Worm (Caenorhabditis elegans) whole organism, late embryonic: ENCODE measurements around the gene nhr-53.

Experiments
- ahr-1 ChIP-seq: sonication (generic microtip); optimal IDR thresholded peaks from 2 replicates; lab custom pipeline; 2016; ENCODE audit warnings: missing genetic modification characterization, missing compliant biosample characterization
- ama-1 ChIP-seq: fragments of 150-350 bp; optimal IDR thresholded peaks from 2 replicates; lab custom pipeline; 2014
- ceh-19 ChIP-seq: fragments of 200-800 bp; sonication (Bioruptor generic); optimal IDR thresholded peaks from 2 replicates; lab custom pipeline; 2018; ENCODE audit warnings: mild to moderate bottlenecking, missing genetic modification characterization, missing compliant biosample characterization
- ceh-6 ChIP-seq: fragments of 200-800 bp; sonication (Bioruptor generic); optimal IDR thresholded peaks from 2 replicates; lab custom pipeline; 2018; ENCODE audit warnings: mild to moderate bottlenecking, missing genetic modification characterization, missing compliant biosample characterization
- dmd-4 ChIP-seq: sonication (generic microtip); optimal IDR thresholded peaks from 2 replicates; lab custom pipeline; 2016; ENCODE audit warnings: borderline replicate concordance, missing genetic modification characterization, missing compliant biosample characterization
- dve-1 ChIP-seq: sonication (generic microtip); optimal IDR thresholded peaks from 2 replicates; lab custom pipeline; 2017; ENCODE audit warnings: antibody characterized with exemption, mild to moderate bottlenecking, missing genetic modification characterization, missing compliant biosample characterization
- elt-2 ChIP-seq: sonication (generic microtip); optimal IDR thresholded peaks from 2 replicates; lab custom pipeline; 2016; ENCODE audit warnings: missing genetic modification reagents, missing genetic modification characterization, missing compliant biosample characterization
- hlh-13 ChIP-seq: fragments of 200-800 bp; sonication (Bioruptor generic); optimal IDR thresholded peaks from 2 replicates; lab custom pipeline; 2018; ENCODE audit warnings: mild to moderate bottlenecking, missing genetic modification characterization, missing compliant biosample characterization
- hlh-30 ChIP-seq: sonication (generic microtip); optimal IDR thresholded peaks from 2 replicates; lab custom pipeline; 2017; ENCODE audit warnings: antibody characterized with exemption, missing genetic modification characterization, missing compliant biosample characterization; ENCODE audit not compliant: insufficient read depth
- pag-3 ChIP-seq: sonication (generic microtip); optimal IDR thresholded peaks from 2 replicates; lab custom pipeline; 2016; ENCODE audit warnings: missing compliant biosample characterization, missing genetic modification characterization, borderline replicate concordance
- pqm-1 ChIP-seq: sonication (generic microtip); optimal IDR thresholded peaks from 2 replicates; lab custom pipeline; 2016; ENCODE audit warnings: missing genetic modification characterization, missing compliant biosample characterization
- unc-55 ChIP-seq: sonication (generic microtip); optimal IDR thresholded peaks from 2 replicates; lab custom pipeline; 2017; ENCODE audit warnings: missing biosample characterization, missing genetic modification reagents, missing genetic modification characterization

ce11 chrV:15719570-15719969 lies 17.4 kb upstream of the nhr-53 start, which contains the start of gene Y6E2A.7:
- TF ChIP-seq dve-1 (tag; lab: Kevin White, UChicago), result no peak
- TF ChIP-seq pqm-1 (tag; lab: Kevin White, UChicago), result no peak
- TF ChIP-seq hlh-13 (GFP tag; lab: Kevin White, UChicago), result no peak
- TF ChIP-seq ceh-19 (GFP tag; lab: Kevin White, UChicago), result no peak
- TF ChIP-seq elt-2 (tag; lab: Kevin White, UChicago), result no peak
- TF ChIP-seq hlh-30, result no peak
- no peak for TF ChIP-seq ama-1 (lab: Kevin White, UChicago)
- no peak for TF ChIP-seq ceh-6 (GFP tag; lab: Kevin White, UChicago)
- no peak for TF ChIP-seq ahr-1 (tag; lab: Kevin White, UChicago)
- no peak for TF ChIP-seq dmd-4
- TF ChIP-seq pag-3 (tag; lab: Kevin White, UChicago), result no peak
- TF ChIP-seq unc-55, result no peak
